Fruit fly (Drosophila melanogaster) whole organism, prepupa: ENCODE data around the gene CG32022.

Source experiments
- Blimp-1 ChIP-seq: fragments of 200-800 bp; sonication (Bioruptor generic); optimal IDR thresholded peaks from 3 replicates; lab custom pipeline; 2017; ENCODE audit warnings: missing biosample characterization, missing genetic modification characterization, mild to moderate bottlenecking, moderate library complexity, missing genetic modification reagents
- CG10631 ChIP-seq: fragments of 200-800 bp; sonication (Bioruptor generic); optimal IDR thresholded peaks from 2 replicates; lab custom pipeline; 2016; ENCODE audit warnings: missing biosample characterization, missing genetic modification characterization
- CG11294 ChIP-seq: fragments of 200-800 bp; sonication (Bioruptor generic); IDR thresholded peaks from 2 replicates; pipeline ENCODE4 v1.3.6; 2022; ENCODE audit warnings: missing biosample characterization, missing genetic modification characterization
- CG11762 ChIP-seq: fragments of 200-800 bp; sonication (Bioruptor generic); optimal IDR thresholded peaks from 3 replicates; lab custom pipeline; 2016; ENCODE audit warnings: missing biosample characterization, missing genetic modification characterization; ENCODE audit not compliant: insufficient read depth
- CG15336 ChIP-seq: fragments of 200-800 bp; sonication (Bioruptor generic); IDR thresholded peaks from 2 replicates; pipeline ENCODE4 v1.3.6; 2022; ENCODE audit warnings: missing biosample characterization, missing genetic modification characterization
- CG1621 ChIP-seq: fragments of 200-800 bp; sonication (Bioruptor generic); optimal IDR thresholded peaks from 3 replicates; lab custom pipeline; 2018; ENCODE audit warnings: missing biosample characterization, mild to moderate bottlenecking, missing genetic modification characterization
- CG16779 ChIP-seq: fragments of 200-800 bp; sonication (Bioruptor generic); optimal IDR thresholded peaks from 3 replicates; lab custom pipeline; 2017; ENCODE audit warnings: missing biosample characterization, mild to moderate bottlenecking, missing genetic modification characterization
- CG3032 ChIP-seq: fragments of 200-800 bp; optimal IDR thresholded peaks from 2 replicates; lab custom pipeline; 2019; ENCODE audit warnings: missing biosample characterization, mild to moderate bottlenecking, missing genetic modification characterization, moderate library complexity
- CG31627 ChIP-seq: fragments of 200-800 bp; sonication (Bioruptor generic); optimal IDR thresholded peaks from 3 replicates; lab custom pipeline; 2016; ENCODE audit warnings: missing biosample characterization, missing genetic modification characterization
- CG32006 ChIP-seq: fragments of 200-800 bp; sonication (Bioruptor generic); optimal IDR thresholded peaks from 3 replicates; lab custom pipeline; 2017; ENCODE audit warnings: missing biosample characterization, mild to moderate bottlenecking, missing genetic modification characterization
- CG34406 ChIP-seq: fragments of 200-800 bp; sonication (Bioruptor generic); optimal IDR thresholded peaks from 3 replicates; lab custom pipeline; 2016; ENCODE audit warnings: missing biosample characterization, missing genetic modification characterization
- CG3919 ChIP-seq: fragments of 200-800 bp; sonication (Bioruptor generic); optimal IDR thresholded peaks from 3 replicates; lab custom pipeline; 2016; ENCODE audit warnings: missing biosample characterization, missing genetic modification characterization
- CG4318 ChIP-seq: fragments of 200-800 bp; sonication (Bioruptor generic); optimal IDR thresholded peaks from 3 replicates; lab custom pipeline; 2017; ENCODE audit warnings: missing biosample characterization, mild to moderate bottlenecking, missing genetic modification characterization
- CG6163 ChIP-seq: fragments of 200-800 bp; sonication (Bioruptor generic); IDR thresholded peaks from 3 replicates; pipeline ENCODE4 v1.3.6; 2022; ENCODE audit warnings: missing biosample characterization, missing genetic modification characterization
- CG6276 ChIP-seq: fragments of 200-800 bp; sonication (Bioruptor generic); optimal IDR thresholded peaks from 2 replicates; lab custom pipeline; 2017; ENCODE audit warnings: missing biosample characterization, mild to moderate bottlenecking, missing genetic modification characterization
- CG6792 ChIP-seq: fragments of 200-800 bp; sonication (Bioruptor generic); optimal IDR thresholded peaks from 3 replicates; lab custom pipeline; 2016; ENCODE audit warnings: missing biosample characterization, missing genetic modification characterization
- CG6808 ChIP-seq: fragments of 200-800 bp; sonication (Bioruptor generic); optimal IDR thresholded peaks from 3 replicates; lab custom pipeline; 2017; ENCODE audit warnings: missing biosample characterization, missing genetic modification characterization, mild to moderate bottlenecking, moderate library complexity, missing genetic modification reagents
- CG6854 ChIP-seq: fragments of 200-800 bp; sonication (Bioruptor generic); optimal IDR thresholded peaks from 2 replicates; lab custom pipeline; 2017; ENCODE audit warnings: missing biosample characterization, mild to moderate bottlenecking, missing genetic modification characterization
- CG8119 ChIP-seq: fragments of 200-800 bp; sonication (Bioruptor generic); IDR thresholded peaks from 3 replicates; pipeline ENCODE4 v1.3.6; 2022; ENCODE audit warnings: missing biosample characterization, missing genetic modification characterization
- CG8632 ChIP-seq: fragments of 200-800 bp; sonication (Bioruptor generic); optimal IDR thresholded peaks from 3 replicates; lab custom pipeline; 2016; ENCODE audit warnings: missing biosample characterization, missing genetic modification characterization
- CG9139 ChIP-seq: fragments of 200-800 bp; sonication (Bioruptor generic); optimal IDR thresholded peaks from 3 replicates; lab custom pipeline; 2017; ENCODE audit warnings: missing biosample characterization, mild to moderate bottlenecking, missing genetic modification characterization
- Eip75B ChIP-seq: fragments of 200-800 bp; sonication (Bioruptor generic); optimal IDR thresholded peaks from 3 replicates; lab custom pipeline; 2016; ENCODE audit warnings: missing biosample characterization, missing genetic modification characterization
- Eip93F ChIP-seq: fragments of 200-800 bp; sonication (Bioruptor generic); optimal IDR thresholded peaks from 2 replicates; lab custom pipeline; 2016; ENCODE audit warnings: missing biosample characterization, mild to moderate bottlenecking, missing genetic modification characterization
- Ets21C ChIP-seq: fragments of 200-800 bp; sonication (Bioruptor generic); optimal IDR thresholded peaks from 3 replicates; lab custom pipeline; 2016; ENCODE audit warnings: missing biosample characterization, missing genetic modification characterization
- Ets96B ChIP-seq: fragments of 200-800 bp; optimal IDR thresholded peaks from 2 replicates; lab custom pipeline; 2019; ENCODE audit warnings: missing biosample characterization, mild to moderate bottlenecking, missing genetic modification characterization, moderate library complexity
- Hr39 ChIP-seq: fragments of 200-800 bp; sonication (Bioruptor generic); optimal IDR thresholded peaks from 2 replicates; lab custom pipeline; 2016; ENCODE audit warnings: missing biosample characterization, missing genetic modification characterization
- Hr4 ChIP-seq: fragments of 200-800 bp; sonication (Bioruptor generic); optimal IDR thresholded peaks from 3 replicates; lab custom pipeline; 2016; ENCODE audit warnings: missing biosample characterization, missing genetic modification characterization
- Lpt ChIP-seq: fragments of 200-800 bp; sonication (Bioruptor generic); optimal IDR thresholded peaks from 3 replicates; lab custom pipeline; 2016; ENCODE audit warnings: missing biosample characterization, missing genetic modification characterization
- Smox ChIP-seq: fragments of 200-800 bp; sonication (Bioruptor generic); optimal IDR thresholded peaks from 3 replicates; lab custom pipeline; 2016; ENCODE audit warnings: missing biosample characterization, missing genetic modification characterization
- Sox102F ChIP-seq: fragments of 200-800 bp; sonication (Bioruptor generic); optimal IDR thresholded peaks from 2 replicates; lab custom pipeline; 2016; ENCODE audit warnings: missing biosample characterization, mild to moderate bottlenecking, missing genetic modification characterization
- Sox15 ChIP-seq: fragments of 200-800 bp; sonication (Bioruptor generic); optimal IDR thresholded peaks from 3 replicates; lab custom pipeline; 2016; ENCODE audit warnings: missing biosample characterization, missing genetic modification characterization
- achi ChIP-seq: fragments of 200-800 bp; sonication (Bioruptor generic); optimal IDR thresholded peaks from 3 replicates; lab custom pipeline; 2016; ENCODE audit warnings: missing biosample characterization, missing genetic modification characterization
- acj6 ChIP-seq: fragments of 200-800 bp; sonication (Bioruptor generic); optimal IDR thresholded peaks from 3 replicates; lab custom pipeline; 2016; ENCODE audit warnings: missing biosample characterization, missing genetic modification characterization
- cyc ChIP-seq: fragments of 200-800 bp; sonication (Bioruptor generic); optimal IDR thresholded peaks from 3 replicates; lab custom pipeline; 2016; ENCODE audit warnings: missing biosample characterization, missing genetic modification characterization
- dsx ChIP-seq: fragments of 200-800 bp; optimal IDR thresholded peaks from 3 replicates; lab custom pipeline; 2019; ENCODE audit warnings: missing biosample characterization, mild to moderate bottlenecking, missing genetic modification characterization, moderate library complexity; ENCODE audit not compliant: poor library complexity, severe bottlenecking
- eg ChIP-seq: fragments of 200-800 bp; sonication (Bioruptor generic); IDR thresholded peaks from 3 replicates; pipeline ENCODE4 v1.3.6; 2022; ENCODE audit warnings: missing biosample characterization, missing genetic modification characterization
- fd59A ChIP-seq: fragments of 200-800 bp; sonication (Bioruptor generic); optimal IDR thresholded peaks from 2 replicates; lab custom pipeline; 2017; ENCODE audit warnings: missing biosample characterization, mild to moderate bottlenecking, missing genetic modification characterization, missing genetic modification reagents
- fkh ChIP-seq: fragments of 200-800 bp; sonication (Bioruptor generic); optimal IDR thresholded peaks from 3 replicates; lab custom pipeline; 2017; ENCODE audit warnings: missing biosample characterization, mild to moderate bottlenecking, missing genetic modification characterization, moderate library complexity
- lz ChIP-seq: fragments of 200-800 bp; sonication (Bioruptor generic); optimal IDR thresholded peaks from 3 replicates; lab custom pipeline; 2016; ENCODE audit warnings: missing biosample characterization, missing genetic modification characterization
- net ChIP-seq: fragments of 200-800 bp; sonication (Bioruptor generic); optimal IDR thresholded peaks from 3 replicates; lab custom pipeline; 2016; ENCODE audit warnings: missing biosample characterization, missing genetic modification characterization
- pdm3 ChIP-seq: fragments of 200-800 bp; sonication (Bioruptor generic); optimal IDR thresholded peaks from 3 replicates; lab custom pipeline; 2016; ENCODE audit warnings: missing biosample characterization, missing genetic modification characterization
- salr ChIP-seq, 2 experiments: fragments of 200-800 bp; sonication (Bioruptor generic); optimal IDR thresholded peaks; 3 replicates each; lab custom pipeline; 2016 to 2018; ENCODE audit warnings: missing biosample characterization in 2 of 2, missing genetic modification characterization in 2 of 2, mild to moderate bottlenecking in 1 of 2
- spab ChIP-seq: fragments of 200-800 bp; sonication (Bioruptor generic); optimal IDR thresholded peaks from 2 replicates; lab custom pipeline; 2017; ENCODE audit warnings: missing biosample characterization, mild to moderate bottlenecking, missing genetic modification characterization, missing genetic modification reagents
- ss ChIP-seq, 2 experiments: fragments of 200-800 bp; sonication (Bioruptor generic); optimal IDR thresholded peaks; 2 replicates in 1 of 2; 3 replicates in 1 of 2; lab custom pipeline; 2017 to 2018; ENCODE audit warnings: mild to moderate bottlenecking in 2 of 2, missing biosample characterization in 2 of 2, missing genetic modification characterization in 2 of 2, moderate library complexity in 1 of 2
- svp ChIP-seq: fragments of 200-800 bp; sonication (Bioruptor generic); peaks from one replicate; lab custom pipeline; 2016; ENCODE audit warnings: missing biosample characterization, missing genetic modification characterization
- topi ChIP-seq: fragments of 200-800 bp; sonication (Bioruptor generic); optimal IDR thresholded peaks from 3 replicates; lab custom pipeline; 2016; ENCODE audit warnings: missing biosample characterization, missing genetic modification characterization
- vri ChIP-seq: fragments of 200-800 bp; sonication (Bioruptor generic); optimal IDR thresholded peaks from 3 replicates; lab custom pipeline; 2016; ENCODE audit warnings: missing biosample characterization, mild to moderate bottlenecking, missing genetic modification characterization

The CG32022 gene

DNA sequence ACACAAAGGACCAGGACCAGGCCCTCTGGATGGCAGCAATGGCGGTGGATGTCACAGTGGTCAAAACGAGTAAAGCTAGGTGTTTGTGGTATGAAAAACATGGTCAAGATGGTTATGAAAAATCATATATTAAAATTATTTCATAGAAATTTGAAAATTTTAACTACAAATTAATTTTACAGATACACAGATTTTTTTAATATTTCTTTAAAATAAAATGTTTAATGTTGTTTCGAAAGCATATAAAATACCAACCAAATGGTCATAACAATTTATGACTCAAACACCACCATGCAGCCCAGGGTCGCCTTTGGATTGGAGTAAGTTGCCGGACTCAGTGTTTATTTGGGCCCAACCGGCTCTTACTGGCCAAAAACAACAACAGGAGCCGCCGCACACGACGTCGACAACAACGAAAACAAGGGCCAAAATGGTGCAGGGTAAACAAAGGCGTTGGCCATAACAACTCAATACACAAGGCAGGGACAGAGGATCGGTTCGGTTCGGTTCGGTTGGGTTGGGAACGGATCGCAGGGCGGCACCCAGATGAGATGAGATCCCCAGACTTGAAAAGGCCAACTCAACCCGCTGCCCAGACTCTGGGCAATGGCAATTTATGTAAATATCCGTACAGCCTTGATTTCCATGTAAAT, 19.2 kb downstream of the CG32022 start (continued):
- no peak for TF ChIP-seq fkh (GFP tag; lab: Kevin White, UChicago)
- TF ChIP-seq net (GFP tag; lab: Kevin White, UChicago), result peak; percentile 14
- no peak for TF ChIP-seq eg (GFP tag; lab: Robert Waterston, UW)
- TF ChIP-seq Blimp-1 (GFP tag; lab: Kevin White, UChicago), result no peak
- peak; percentile 13 for TF ChIP-seq CG11762 (GFP tag; lab: Kevin White, UChicago)
- TF ChIP-seq cyc (GFP tag; lab: Kevin White, UChicago), result peak; percentile 12
- peak; percentile 59 for TF ChIP-seq CG10631
- TF ChIP-seq CG6808 (GFP tag; lab: Kevin White, UChicago), result peak; percentile 78
- peak; percentile 56 for TF ChIP-seq Smox
- peak; percentile 63 for TF ChIP-seq topi (GFP tag; lab: Kevin White, UChicago)
- peak; percentile 42 for TF ChIP-seq pdm3 (GFP tag; lab: Kevin White, UChicago)
- peak; percentile 41 for TF ChIP-seq lz
- TF ChIP-seq Hr39, result no peak
- TF ChIP-seq Ets21C (GFP tag; lab: Kevin White, UChicago), result no peak
- peak; percentile 85 for TF ChIP-seq CG8632
- peak; percentile 71 for TF ChIP-seq acj6 (GFP tag; lab: Kevin White, UChicago)
- TF ChIP-seq CG6792, result peak; percentile 80
- peak; percentile 67 for TF ChIP-seq spab (GFP tag; lab: Kevin White, UChicago)
- TF ChIP-seq CG34406 (GFP tag; lab: Kevin White, UChicago), result peak; percentile 67
- peak; percentile 72 for TF ChIP-seq achi (GFP tag; lab: Kevin White, UChicago)
- TF ChIP-seq Hr4 (GFP tag; lab: Kevin White, UChicago), result no peak
- TF ChIP-seq salr (GFP tag; optimal IDR thresholded peaks at IDR 0.05; lab: Kevin White, UChicago), result no peak
- peak; percentile 30 for TF ChIP-seq CG31627
- TF ChIP-seq CG6854, result peak; percentile 14
- no peak for TF ChIP-seq CG8119 (GFP tag; lab: Robert Waterston, UW)
- TF ChIP-seq CG11294 (GFP tag; lab: Robert Waterston, UW), result no peak
- peak; percentile 77 for TF ChIP-seq dsx (GFP tag; lab: Kevin White, UChicago)
- TF ChIP-seq svp (GFP tag; lab: Kevin White, UChicago), result peak; percentile 83
- TF ChIP-seq CG6163 (GFP tag; lab: Robert Waterston, UW), result peak; percentile 28; the same call in 1 of the 3 replicates
- TF ChIP-seq vri (GFP tag; lab: Kevin White, UChicago), result peak; percentile 9
- TF ChIP-seq CG15336 (GFP tag; lab: Robert Waterston, UW), result no peak

DNA sequence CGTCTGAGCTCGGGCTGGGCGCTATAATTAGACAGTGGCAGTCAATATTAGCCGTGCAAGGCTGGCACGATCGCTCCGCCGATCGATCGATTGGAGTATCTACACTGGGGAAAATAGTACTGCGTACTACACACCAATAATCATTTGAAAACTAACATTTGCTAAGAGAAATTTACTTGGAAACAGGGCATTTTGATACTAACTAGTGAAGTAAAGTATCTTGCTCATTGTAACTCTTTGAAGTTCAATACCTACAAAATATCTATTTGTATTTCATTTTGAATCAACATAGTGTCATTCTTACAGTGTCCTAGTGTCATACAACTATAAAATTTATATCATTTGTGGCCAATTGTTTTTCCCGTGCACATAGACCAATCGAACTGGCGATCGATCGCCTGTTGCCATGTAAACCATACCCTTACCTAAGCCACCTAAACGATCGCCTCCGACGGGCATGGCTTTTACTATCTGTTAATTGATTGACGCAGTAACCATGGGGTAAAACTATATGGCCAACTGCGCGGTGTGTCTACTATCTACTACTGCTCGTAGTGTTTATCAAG, 20.3 kb downstream of the CG32022 start:
- TF ChIP-seq CG9139 (GFP tag; lab: Kevin White, UChicago), result no peak
- TF ChIP-seq CG1621 (tag; lab: Kevin White, UChicago), result peak; percentile 67
- peak; percentile 64 for TF ChIP-seq Eip75B (GFP tag; lab: Kevin White, UChicago)
- peak; percentile 70 for TF ChIP-seq CG3032 (tag; lab: Kevin White, UChicago)
- peak; percentile 52 for TF ChIP-seq Sox15
- no peak for TF ChIP-seq CG6854
- TF ChIP-seq Hr4 (GFP tag; lab: Kevin White, UChicago), result peak; percentile 77
- peak; percentile 68 for TF ChIP-seq fd59A (GFP tag; lab: Kevin White, UChicago)
- peak; percentile 38 for TF ChIP-seq Lpt (GFP tag; lab: Kevin White, UChicago)
- TF ChIP-seq CG11762 (GFP tag; lab: Kevin White, UChicago), result peak; percentile 42
- TF ChIP-seq Sox102F (GFP tag; lab: Kevin White, UChicago), result peak; percentile 39
- no peak for TF ChIP-seq Eip93F (GFP tag; lab: Kevin White, UChicago)
- TF ChIP-seq fkh (GFP tag; lab: Kevin White, UChicago), result peak; percentile 60
- peak; percentile 73 for TF ChIP-seq achi (GFP tag; lab: Kevin White, UChicago)
- peak; percentile 60 for TF ChIP-seq CG6276 (GFP tag; lab: Kevin White, UChicago)
- peak; percentile 61 for TF ChIP-seq CG3919
- TF ChIP-seq acj6 (GFP tag; lab: Kevin White, UChicago), result peak; percentile 70
- TF ChIP-seq Smox, result peak; percentile 53
- TF ChIP-seq pdm3 (GFP tag; lab: Kevin White, UChicago), result peak; percentile 76
- peak in 1 of 2 experiments; percentile 20 for TF ChIP-seq ss (GFP tag; optimal IDR thresholded peaks at IDR 0.05; lab: Kevin White, UChicago)
- peak; percentile 52; the same call in 1 of the 2 replicates for TF ChIP-seq CG11294 (GFP tag; lab: Robert Waterston, UW)
- peak; percentile 43 for TF ChIP-seq CG6808 (GFP tag; lab: Kevin White, UChicago)
- TF ChIP-seq Ets96B (tag; lab: Kevin White, UChicago), result peak; percentile 78
- peak; percentile 83 for TF ChIP-seq CG32006 (GFP tag; lab: Kevin White, UChicago)
- peak; percentile 48 for TF ChIP-seq CG4318 (GFP tag; lab: Kevin White, UChicago)
- TF ChIP-seq Hr39, result peak; percentile 64
- TF ChIP-seq CG16779 (tag; lab: Kevin White, UChicago), result no peak
